Worm (Caenorhabditis elegans) whole organism, L4/young adult: ENCODE measurements around the gene H04M03.11.

ENCODE experiments used
- W03F9.2 ChIP-seq: fragments of 150-350 bp; optimal IDR thresholded peaks from 2 replicates; lab custom pipeline; 2014; ENCODE audit warnings: missing biosample characterization, missing genetic modification characterization
- dao-5 ChIP-seq: sonication (generic microtip); optimal IDR thresholded peaks from 2 replicates; lab custom pipeline; 2016; ENCODE audit warnings: missing genotype, missing genetic modification characterization, moderate library complexity, missing compliant biosample characterization
- him-1 ChIP-seq: sonication (generic microtip); optimal IDR thresholded peaks from 2 replicates; lab custom pipeline; 2016; ENCODE audit warnings: missing genotype, missing genetic modification reagents, missing genetic modification characterization, missing compliant biosample characterization

ce11 chrIV:5927805-5928204, 43.4 kb upstream of the H04M03.11 start:
- TF ChIP-seq dao-5 (tag; lab: Kevin White, UChicago) (no peak), him-1 (no peak), W03F9.2 (no peak)
